Worm (Caenorhabditis elegans) whole organism, L3 larva: ENCODE data around the gene acs-9.

Experiments used
- ceh-16 ChIP-seq: sonication (generic microtip); optimal IDR thresholded peaks from 2 replicates; lab custom pipeline; 2017; ENCODE audit warnings: missing biosample characterization, missing genetic modification characterization
- daf-12 ChIP-seq: fragments of 150-350 bp; optimal IDR thresholded peaks from 2 replicates; lab custom pipeline; 2014; ENCODE audit warnings: missing biosample characterization, missing genetic modification reagents, missing genetic modification characterization
- lin-15B ChIP-seq: fragments of 150-350 bp; optimal IDR thresholded peaks from 2 replicates; lab custom pipeline; 2014; ENCODE audit warnings: missing biosample characterization, missing genetic modification characterization
- lin-39 ChIP-seq: fragments of 150-350 bp; optimal IDR thresholded peaks from 2 replicates; lab custom pipeline; 2018; ENCODE audit warnings: missing biosample characterization, missing genetic modification reagents, missing genetic modification characterization
- skn-1 ChIP-seq: fragments of 150-350 bp; optimal IDR thresholded peaks from 2 replicates; lab custom pipeline; 2014; ENCODE audit warnings: missing biosample characterization, missing genetic modification characterization
- tbx-2 ChIP-seq: sonication (generic microtip); optimal IDR thresholded peaks from 2 replicates; lab custom pipeline; 2016; ENCODE audit warnings: mild to moderate bottlenecking, missing genetic modification characterization, missing compliant biosample characterization

DNA sequence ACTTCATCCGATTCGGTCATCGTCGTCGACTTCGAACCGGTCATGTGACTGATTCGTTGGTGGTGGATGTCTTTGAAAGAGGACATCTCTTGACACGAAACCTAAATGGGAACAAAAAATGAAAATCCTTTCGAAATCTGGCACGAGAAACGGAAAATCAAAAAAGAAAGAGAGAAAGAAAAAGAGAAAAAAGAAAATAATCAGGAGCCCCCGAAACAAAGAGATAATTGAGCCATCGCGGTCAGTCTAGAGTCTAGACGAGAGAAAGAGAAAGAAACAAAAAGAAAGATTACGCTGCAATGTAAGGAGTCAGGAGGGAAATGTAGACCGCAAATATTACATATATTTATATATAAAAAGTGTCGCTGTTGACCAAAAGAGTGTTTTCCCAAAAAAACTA, 11.4 kb downstream of the acs-9 start, which contains the start of gene aakg-2:
- TF ChIP-seq lin-15B (no peak), daf-12 (tag; lab: Kevin White, UChicago) (no peak), skn-1 (tag; lab: Kevin White, UChicago) (no peak), lin-39 (no peak), tbx-2 (no peak), ceh-16 (tag; lab: Kevin White, UChicago) (no peak)
